Worm (Caenorhabditis elegans) whole organism, mixed stage, embryonic: ENCODE results near the gene lgc-53.

Experiments used
- M03D4.4 ChIP-seq: sonication (generic microtip); optimal IDR thresholded peaks from 2 replicates; lab custom pipeline; 2017; ENCODE audit warnings: mild to moderate bottlenecking, missing genetic modification characterization, missing compliant biosample characterization
- bed-3 ChIP-seq: fragments of 200-800 bp; sonication (Bioruptor generic); optimal IDR thresholded peaks from 3 replicates; lab custom pipeline; 2018; ENCODE audit warnings: mild to moderate bottlenecking, missing genetic modification characterization, moderate library complexity, missing compliant biosample characterization
- blmp-1 ChIP-seq: fragments of 150-350 bp; optimal IDR thresholded peaks from 2 replicates; lab custom pipeline; 2014; ENCODE audit warnings: missing biosample characterization, missing genetic modification characterization
- ceh-39 ChIP-seq: fragments of 150-350 bp; optimal IDR thresholded peaks from 2 replicates; lab custom pipeline; 2014; ENCODE audit warnings: missing biosample characterization, missing genetic modification characterization
- ceh-43 ChIP-seq: fragments of 200-800 bp; sonication (Bioruptor generic); optimal IDR thresholded peaks from 2 replicates; lab custom pipeline; 2018; ENCODE audit warnings: mild to moderate bottlenecking, missing genetic modification characterization, moderate library complexity, missing compliant biosample characterization
- cnd-1 ChIP-seq: fragments of 200-800 bp; sonication (Bioruptor generic); optimal IDR thresholded peaks from 2 replicates; lab custom pipeline; 2018; ENCODE audit warnings: mild to moderate bottlenecking, missing genetic modification characterization, missing compliant biosample characterization
- elt-1 ChIP-seq: sonication (generic microtip); optimal IDR thresholded peaks from 2 replicates; lab custom pipeline; 2017; ENCODE audit warnings: missing genetic modification characterization, mild to moderate bottlenecking, missing compliant biosample characterization, antibody characterized with exemption, moderate library complexity, borderline replicate concordance; ENCODE audit not compliant: insufficient read depth
- elt-3 ChIP-seq: fragments of 150-350 bp; optimal IDR thresholded peaks from 2 replicates; lab custom pipeline; 2014; ENCODE audit warnings: missing biosample characterization, missing genetic modification characterization
- flh-1 ChIP-seq: fragments of 200-800 bp; sonication (Bioruptor generic); optimal IDR thresholded peaks from 2 replicates; lab custom pipeline; 2018; ENCODE audit warnings: mild to moderate bottlenecking, missing genetic modification characterization, moderate library complexity, missing compliant biosample characterization
- ham-2 ChIP-seq: fragments of 200-800 bp; sonication (Bioruptor generic); optimal IDR thresholded peaks from 2 replicates; lab custom pipeline; 2018; ENCODE audit warnings: mild to moderate bottlenecking, missing genetic modification characterization, missing compliant biosample characterization
- hlh-1 ChIP-seq: fragments of 150-350 bp; optimal IDR thresholded peaks from 2 replicates; lab custom pipeline; 2014; ENCODE audit warnings: missing biosample characterization, missing genetic modification reagents, missing genetic modification characterization
- lin-13 ChIP-seq: fragments of 150-350 bp; optimal IDR thresholded peaks from 2 replicates; lab custom pipeline; 2014; ENCODE audit warnings: missing biosample characterization, missing genetic modification characterization
- lin-32 ChIP-seq: fragments of 200-800 bp; sonication (Bioruptor generic); optimal IDR thresholded peaks from 2 replicates; lab custom pipeline; 2018; ENCODE audit warnings: mild to moderate bottlenecking, missing genetic modification characterization, missing compliant biosample characterization
- lsy-2 ChIP-seq: fragments of 150-350 bp; optimal IDR thresholded peaks from 2 replicates; lab custom pipeline; 2014; ENCODE audit warnings: missing biosample characterization, missing genetic modification characterization
- mab-5 ChIP-seq: fragments of 150-350 bp; optimal IDR thresholded peaks from 2 replicates; lab custom pipeline; 2014; ENCODE audit warnings: missing biosample characterization, missing genetic modification characterization
- mep-1 ChIP-seq: fragments of 150-350 bp; optimal IDR thresholded peaks from 2 replicates; lab custom pipeline; 2017; ENCODE audit warnings: missing biosample characterization, missing genetic modification reagents, missing genetic modification characterization, inconsistent platforms
- mls-2 ChIP-seq: sonication (generic microtip); optimal IDR thresholded peaks from 2 replicates; lab custom pipeline; 2016; ENCODE audit warnings: mild to moderate bottlenecking, missing genetic modification characterization, moderate library complexity, missing compliant biosample characterization
- nhr-12 ChIP-seq: fragments of 150-350 bp; optimal IDR thresholded peaks from 2 replicates; lab custom pipeline; 2014; ENCODE audit warnings: missing biosample characterization, missing genetic modification characterization
- nhr-2 ChIP-seq: fragments of 150-350 bp; optimal IDR thresholded peaks from 2 replicates; lab custom pipeline; 2014; ENCODE audit warnings: missing biosample characterization, missing genetic modification characterization
- nhr-237 ChIP-seq: fragments of 150-350 bp; optimal IDR thresholded peaks from 2 replicates; lab custom pipeline; 2014; ENCODE audit warnings: missing biosample characterization, missing genetic modification characterization
- nhr-28 ChIP-seq: fragments of 150-350 bp; optimal IDR thresholded peaks from 2 replicates; lab custom pipeline; 2014; ENCODE audit warnings: missing biosample characterization, missing genetic modification characterization
- nhr-76 ChIP-seq: sonication (generic microtip); optimal IDR thresholded peaks from 2 replicates; lab custom pipeline; 2017; ENCODE audit warnings: missing biosample characterization, missing genetic modification characterization
- pha-4 ChIP-seq: fragments of 150-350 bp; optimal IDR thresholded peaks from 2 replicates; lab custom pipeline; 2018; ENCODE audit warnings: missing biosample characterization, missing genetic modification reagents, missing genetic modification characterization
- sem-2 ChIP-seq: fragments of 200-800 bp; sonication (Bioruptor generic); optimal IDR thresholded peaks from 2 replicates; lab custom pipeline; 2018; ENCODE audit warnings: mild to moderate bottlenecking, missing genetic modification characterization, missing compliant biosample characterization
- snpc-4 ChIP-seq: fragments of 150-350 bp; optimal IDR thresholded peaks from 2 replicates; lab custom pipeline; 2014; ENCODE audit warnings: missing biosample characterization, missing genetic modification characterization
- tbx-8 ChIP-seq: fragments of 200-800 bp; sonication (Bioruptor generic); optimal IDR thresholded peaks from 2 replicates; lab custom pipeline; 2018; ENCODE audit warnings: mild to moderate bottlenecking, missing genetic modification characterization, moderate library complexity, missing compliant biosample characterization
- unc-120 ChIP-seq: sonication (generic microtip); optimal IDR thresholded peaks from 2 replicates; lab custom pipeline; 2017; ENCODE audit warnings: missing genetic modification characterization, missing compliant biosample characterization; ENCODE audit not compliant: poor library complexity, severe bottlenecking
- unc-39 ChIP-seq: fragments of 150-350 bp; optimal IDR thresholded peaks from 2 replicates; lab custom pipeline; 2014; ENCODE audit warnings: missing biosample characterization, missing genetic modification characterization
- unc-62 ChIP-seq: fragments of 150-350 bp; optimal IDR thresholded peaks from 2 replicates; lab custom pipeline; 2014; ENCODE audit warnings: missing biosample characterization, missing genetic modification reagents, missing genetic modification characterization
- ztf-11 ChIP-seq: fragments of 150-350 bp; optimal IDR thresholded peaks from 2 replicates; lab custom pipeline; 2014; ENCODE audit warnings: missing biosample characterization, missing genetic modification characterization

The lgc-53 gene

ce11 chrX:16681910-16682493 is 29.5 kb upstream of the lgc-53 start (continued):
- TF ChIP-seq lin-32, result no peak
- peak; percentile 40 for TF ChIP-seq nhr-76
- peak; percentile 60 for TF ChIP-seq M03D4.4 (tag; lab: Kevin White, UChicago)
- peak; percentile 93 for TF ChIP-seq hlh-1 (tag; lab: Kevin White, UChicago)
- TF ChIP-seq sem-2 (GFP tag; lab: Kevin White, UChicago), result no peak
- peak; percentile 87 for TF ChIP-seq mep-1 (tag; lab: Kevin White, UChicago)
- peak; percentile 89 for TF ChIP-seq lsy-2 (tag; lab: Kevin White, UChicago)

DNA sequence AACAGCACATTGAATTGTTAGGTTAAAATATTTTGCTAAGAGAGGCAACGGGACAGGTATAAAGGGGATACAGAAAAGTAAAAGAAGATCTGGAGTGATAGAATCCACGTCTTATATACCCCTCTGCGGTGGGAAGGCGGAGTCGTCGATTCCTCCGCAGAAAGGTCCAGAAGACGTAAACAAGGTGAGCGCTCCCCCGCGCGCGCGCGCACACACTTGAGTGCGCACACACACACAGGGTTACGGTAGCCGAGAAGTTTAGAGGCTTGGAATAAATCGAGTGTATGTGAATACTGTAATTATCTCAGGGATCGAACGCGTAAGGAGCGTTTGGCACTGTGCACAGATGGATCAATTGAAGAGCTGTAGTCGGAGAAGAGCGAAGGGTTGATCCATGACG is 24.1 kb upstream of the lgc-53 start:
- TF ChIP-seq ceh-39 (tag; lab: Kevin White, UChicago) (no peak), cnd-1 (tag; lab: Kevin White, UChicago) (no peak), mls-2 (no peak), hlh-1 (tag; lab: Kevin White, UChicago) (no peak), tbx-8 (GFP tag; lab: Kevin White, UChicago) (no peak), flh-1 (no peak), bed-3 (GFP tag; lab: Kevin White, UChicago) (no peak), pha-4 (tag; lab: Kevin White, UChicago) (no peak), snpc-4 (no peak), elt-1 (tag; lab: Kevin White, UChicago) (no peak), nhr-28 (tag; lab: Kevin White, UChicago) (no peak)

- TF ChIP-seq nhr-28 (tag; lab: Kevin White, UChicago) (no peak), mab-5 (tag; lab: Kevin White, UChicago) (no peak), M03D4.4 (tag; lab: Kevin White, UChicago) (no peak), snpc-4 (no peak), lsy-2 (tag; lab: Kevin White, UChicago) (no peak), tbx-8 (GFP tag; lab: Kevin White, UChicago) (no peak), ztf-11 (tag; lab: Kevin White, UChicago) (no peak), unc-120 (tag; lab: Kevin White, UChicago) (no peak), hlh-1 (tag; lab: Kevin White, UChicago) (no peak), lin-32 (no peak), unc-39 (tag; lab: Kevin White, UChicago) (no peak), flh-1 (no peak), cnd-1 (tag; lab: Kevin White, UChicago) (no peak), unc-62 (no peak), ham-2 (GFP tag; lab: Kevin White, UChicago) (no peak)
Measured at ce11 chrX:16687945-16688344, 23.5 kb upstream of the lgc-53 start, which contains the start of gene F22H10.11. Gene F22H10.11 (minus strand): TSS chrX:16688045.

ce11 chrX:16689852-16690473 is 21.5 kb upstream of the lgc-53 start:
- TF ChIP-seq lin-13 (tag; lab: Kevin White, UChicago) (no peak), nhr-2 (tag; lab: Kevin White, UChicago) (no peak), bed-3 (GFP tag; lab: Kevin White, UChicago) (no peak), sem-2 (GFP tag; lab: Kevin White, UChicago) (no peak), lsy-2 (tag; lab: Kevin White, UChicago) (no peak), elt-3 (tag; lab: Kevin White, UChicago) (no peak), ceh-43 (GFP tag; lab: Kevin White, UChicago) (no peak), nhr-12 (no peak), flh-1 (no peak), unc-39 (tag; lab: Kevin White, UChicago) (no peak), blmp-1 (tag; lab: Kevin White, UChicago) (no peak), snpc-4 (no peak), lin-32 (no peak), nhr-237 (tag; lab: Kevin White, UChicago) (no peak), ceh-39 (tag; lab: Kevin White, UChicago) (no peak)

- no peak for TF ChIP-seq snpc-4
- no peak for TF ChIP-seq cnd-1 (tag; lab: Kevin White, UChicago)
- TF ChIP-seq nhr-28 (tag; lab: Kevin White, UChicago), result no peak
- no peak for TF ChIP-seq ceh-43 (GFP tag; lab: Kevin White, UChicago)
- no peak for TF ChIP-seq mep-1 (tag; lab: Kevin White, UChicago)
- TF ChIP-seq nhr-12, result no peak
- no peak for TF ChIP-seq lin-32
- no peak for TF ChIP-seq elt-3 (tag; lab: Kevin White, UChicago)
- no peak for TF ChIP-seq lsy-2 (tag; lab: Kevin White, UChicago)
- TF ChIP-seq blmp-1 (tag; lab: Kevin White, UChicago), result no peak
- no peak for TF ChIP-seq unc-62
- TF ChIP-seq tbx-8 (GFP tag; lab: Kevin White, UChicago), result no peak
- no peak for TF ChIP-seq ceh-39 (tag; lab: Kevin White, UChicago)
- TF ChIP-seq bed-3 (GFP tag; lab: Kevin White, UChicago), result no peak
- TF ChIP-seq lin-13 (tag; lab: Kevin White, UChicago), result no peak
- no peak for TF ChIP-seq M03D4.4 (tag; lab: Kevin White, UChicago)
- no peak for TF ChIP-seq nhr-76
- TF ChIP-seq sem-2 (GFP tag; lab: Kevin White, UChicago), result no peak
Measured at ce11 chrX:16691045-16691444, 20.4 kb upstream of the lgc-53 start, which contains the start of gene F22H10.6. Gene F22H10.6 (minus strand): TSS chrX:16691336.
